Fruit fly (Drosophila melanogaster): Measurements from ENCODE around the gene CG45078.

Gene CG45078

dm6 chr3R:10788186-10788585, 11.0 kb upstream of the CG45078 start, which contains the start of the genes Art1 and Mcm5 (continued):
- no peak for TF ChIP-seq brk (GFP tag; optimal IDR thresholded peaks at IDR 0.05)
- peak; percentile 65 for TF ChIP-seq rgr (GFP tag; optimal IDR thresholded peaks at IDR 0.05)
- TF ChIP-seq pan (optimal IDR thresholded peaks at IDR 0.05): no peak
- peak; percentile 79 for TF ChIP-seq Jra (GFP tag; optimal IDR thresholded peaks at IDR 0.05)
- TF ChIP-seq Rel (GFP tag; optimal IDR thresholded peaks at IDR 0.05): no peak
- peak; percentile 35 for TF ChIP-seq Rel (tag; optimal IDR thresholded peaks at IDR 0.05)
- TF ChIP-seq Hnf4 (GFP tag; optimal IDR thresholded peaks at IDR 0.05): peak; percentile 68
- TF ChIP-seq Abd-B (GFP tag; optimal IDR thresholded peaks at IDR 0.05): no peak

dm6 chr3R:10784058-10784499, 6.9 kb upstream of the CG45078 start, which contains the start of the genes mRpL37 and Rbp1:
TSS of gene mRpL37 (minus strand) at chr3R:10784092.
TSS of gene Rbp1 (plus strand) at chr3R:10784383.
- TF ChIP-seq jim (GFP tag; optimal IDR thresholded peaks at IDR 0.05) (peak; percentile 22), tai (GFP tag; optimal IDR thresholded peaks at IDR 0.05) (no peak), sv (GFP tag; optimal IDR thresholded peaks at IDR 0.05) (peak; percentile 55), N (GFP tag; optimal IDR thresholded peaks at IDR 0.05) (no peak), h (GFP tag; optimal IDR thresholded peaks at IDR 0.05) (peak; percentile 86), br (GFP tag; optimal IDR thresholded peaks at IDR 0.05) (peak; percentile 32), dsf (GFP tag; optimal IDR thresholded peaks at IDR 0.05; ENCODE audit: borderline replicate concordance) (peak; percentile 24), foxo (GFP tag; optimal IDR thresholded peaks at IDR 0.05) (peak in 1 of 2 experiments; percentile 90), psq (GFP tag; optimal IDR thresholded peaks at IDR 0.05) (peak; percentile 70), sage (GFP tag; optimal IDR thresholded peaks at IDR 0.05) (no peak), Jra (GFP tag; optimal IDR thresholded peaks at IDR 0.05) (peak; percentile 30), HLH106 (tag; optimal IDR thresholded peaks at IDR 0.05) (peak; percentile 95), Dif (GFP tag; optimal IDR thresholded peaks at IDR 0.05; ENCODE audit: partially characterized antibody) (no peak), lola (GFP tag; optimal IDR thresholded peaks at IDR 0.05) (no peak), rgr (GFP tag; optimal IDR thresholded peaks at IDR 0.05) (peak; percentile 77), ey (GFP tag; optimal IDR thresholded peaks at IDR 0.05) (peak; percentile 61), dmrt93B (GFP tag; optimal IDR thresholded peaks at IDR 0.05) (peak; percentile 82), Hnf4 (GFP tag; optimal IDR thresholded peaks at IDR 0.05) (peak; percentile 77), GATAd (GFP tag; optimal IDR thresholded peaks at IDR 0.05) (peak; percentile 50), OdsH (GFP tag; optimal IDR thresholded peaks at IDR 0.05) (peak; percentile 67), woc (GFP tag; optimal IDR thresholded peaks at IDR 0.05) (peak; percentile 82), Abd-B (GFP tag; optimal IDR thresholded peaks at IDR 0.05) (no peak), CG9705 (GFP tag; optimal IDR thresholded peaks at IDR 0.05) (peak; percentile 73)

dm6 chr3R:10782167-10782566, 5.0 kb upstream of the CG45078 start, which contains the start of gene CG42633:
TSS of gene CG42633 (minus strand) at chr3R:10782267.
- TF ChIP-seq dl (GFP tag; optimal IDR thresholded peaks at IDR 0.05; ENCODE audit: insufficient read depth in 1 of 2, partially characterized antibody in 2 of 2): no peak
- no peak for TF ChIP-seq Mio (GFP tag; optimal IDR thresholded peaks at IDR 0.05)
- no peak for TF ChIP-seq fru (GFP tag; optimal IDR thresholded peaks at IDR 0.05)
- no peak for TF ChIP-seq sage (GFP tag; optimal IDR thresholded peaks at IDR 0.05)
- TF ChIP-seq rgr (GFP tag; optimal IDR thresholded peaks at IDR 0.05): no peak

dm6 chr3R:10780161-10780560, 3.0 kb upstream of the CG45078 start:
- no peak for TF ChIP-seq jim (GFP tag; optimal IDR thresholded peaks at IDR 0.05)
- TF ChIP-seq fru (GFP tag; optimal IDR thresholded peaks at IDR 0.05): no peak
- no peak for TF ChIP-seq N (GFP tag; optimal IDR thresholded peaks at IDR 0.05)
- TF ChIP-seq Sp1 (GFP tag; optimal IDR thresholded peaks at IDR 0.05): no peak
- no peak for TF ChIP-seq dl (GFP tag; optimal IDR thresholded peaks at IDR 0.05; ENCODE audit: insufficient read depth in 1 of 2, partially characterized antibody in 2 of 2)
- no peak for TF ChIP-seq CG9705 (GFP tag; optimal IDR thresholded peaks at IDR 0.05)
- TF ChIP-seq HLH106 (tag; optimal IDR thresholded peaks at IDR 0.05): no peak
- no peak for TF ChIP-seq Jra (GFP tag; optimal IDR thresholded peaks at IDR 0.05)
- TF ChIP-seq dmrt93B (GFP tag; optimal IDR thresholded peaks at IDR 0.05): no peak
- no peak for TF ChIP-seq lola (GFP tag; optimal IDR thresholded peaks at IDR 0.05)
- TF ChIP-seq br (GFP tag; optimal IDR thresholded peaks at IDR 0.05): no peak
- no peak for TF ChIP-seq sv (GFP tag; optimal IDR thresholded peaks at IDR 0.05)
- no peak for TF ChIP-seq tai (GFP tag; optimal IDR thresholded peaks at IDR 0.05)

- TF ChIP-seq sage (GFP tag; optimal IDR thresholded peaks at IDR 0.05): no peak
- no peak for TF ChIP-seq Hr78 (GFP tag; optimal IDR thresholded peaks at IDR 0.05)
- TF ChIP-seq usp (GFP tag; optimal IDR thresholded peaks at IDR 0.05): no peak
- no peak for TF ChIP-seq Myc (optimal IDR thresholded peaks at IDR 0.05)
- no peak for TF ChIP-seq ey (GFP tag; optimal IDR thresholded peaks at IDR 0.05)
- no peak for TF ChIP-seq Hnf4 (GFP tag; optimal IDR thresholded peaks at IDR 0.05)
- no peak for TF ChIP-seq dmrt93B (GFP tag; optimal IDR thresholded peaks at IDR 0.05)
- no peak for TF ChIP-seq CG32264 (GFP tag; optimal IDR thresholded peaks at IDR 0.05)
- TF ChIP-seq Dfd (GFP tag; optimal IDR thresholded peaks at IDR 0.05): no peak
- no peak for TF ChIP-seq N (GFP tag; optimal IDR thresholded peaks at IDR 0.05)
- no peak for TF ChIP-seq Dif (GFP tag; optimal IDR thresholded peaks at IDR 0.05; ENCODE audit: partially characterized antibody)
- no peak for TF ChIP-seq Sp1 (GFP tag; optimal IDR thresholded peaks at IDR 0.05)
These were observed 2.1 kb upstream of the CG45078 start, which contains the start of gene Desi for dm6 chr3R:10779269-10779668. TSS of gene Desi (plus strand) at chr3R:10779569.
